Worm (Caenorhabditis elegans) whole organism, young adult: ENCODE measurements around the gene nspb-12.

Experiments
- gei-17 ChIP-seq: fragments of 200-800 bp; sonication (Bioruptor generic); optimal IDR thresholded peaks from 2 replicates; lab custom pipeline; 2018; ENCODE audit warnings: mild to moderate bottlenecking, missing genetic modification characterization, missing compliant biosample characterization
- nhr-90 ChIP-seq: sonication (generic microtip); optimal IDR thresholded peaks from 2 replicates; lab custom pipeline; 2016; ENCODE audit warnings: missing genotype, mild to moderate bottlenecking, missing genetic modification characterization, missing compliant biosample characterization

DNA sequence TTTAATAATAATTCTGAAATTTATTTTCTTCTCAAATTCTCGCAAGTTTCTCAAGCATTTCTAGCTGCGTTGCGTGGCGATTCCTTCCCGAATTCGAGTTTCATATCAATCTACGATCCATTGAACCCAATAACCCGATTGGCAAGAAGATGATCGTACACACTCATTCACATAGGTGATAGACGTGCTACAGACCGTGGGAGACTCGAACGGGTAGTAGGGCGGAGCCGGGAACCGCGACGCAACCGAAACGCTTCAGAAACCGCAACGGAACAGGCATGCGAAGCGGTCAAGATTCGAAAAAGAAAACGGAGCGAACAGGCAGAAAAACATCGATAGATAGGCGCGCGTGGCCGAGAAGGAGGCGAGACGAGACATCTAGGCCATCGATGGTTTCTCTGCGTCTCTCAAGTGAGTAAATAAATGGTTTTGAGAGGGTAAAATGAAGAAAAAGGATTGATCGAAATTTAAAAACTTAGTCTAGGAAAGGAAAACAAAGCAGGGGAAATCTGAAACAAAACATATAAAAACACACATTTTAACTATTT is 34.9 kb upstream of the nspb-12 start, which contains the start of gene madf-11:
- TF ChIP-seq gei-17 (no peak), nhr-90 (tag; lab: Kevin White, UChicago) (no peak)
